Worm (Caenorhabditis elegans): ENCODE measurements around the gene H14N18.2.

DNA sequence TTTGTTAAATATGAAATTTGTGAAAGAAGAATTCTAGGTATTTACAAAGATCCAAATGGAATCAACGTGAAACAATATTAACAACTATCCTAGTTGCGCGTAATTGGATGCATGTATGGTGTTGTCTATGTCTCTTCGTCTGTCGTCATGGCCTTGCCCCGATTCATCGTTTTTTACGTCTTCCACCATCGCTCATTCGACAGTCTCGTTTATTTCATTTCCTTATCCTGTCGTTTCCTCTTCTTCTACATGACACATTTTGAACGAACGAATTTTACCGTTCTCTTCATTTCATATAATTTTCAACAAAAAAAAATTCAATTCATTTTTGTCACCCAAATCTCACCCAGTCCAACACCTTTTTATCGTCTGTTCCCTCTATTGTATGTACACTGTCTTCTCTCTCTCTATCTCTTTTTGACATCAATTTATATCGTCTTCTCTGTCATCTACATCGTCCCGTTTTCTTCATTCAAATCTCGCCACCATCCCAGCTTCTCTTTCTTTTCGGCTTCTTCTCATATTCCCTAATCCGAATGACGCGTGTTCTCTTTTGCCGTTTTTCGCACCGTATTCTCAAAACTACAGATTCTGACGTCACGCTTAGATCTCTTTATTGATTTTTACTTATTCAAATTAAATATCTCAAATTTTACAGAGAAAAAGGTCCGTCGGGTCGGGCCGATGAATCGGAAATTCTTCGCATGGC lies 24.1 kb downstream of the H14N18.2 start, which contains the start of gene ttc-17:
- TF ChIP-seq xnd-1 (tag; optimal IDR thresholded peaks at IDR 0.05), result no peak
- TF ChIP-seq sptf-2 (GFP tag; optimal IDR thresholded peaks at IDR 0.05), result no peak
- no peak for TF ChIP-seq T26A5.8 (tag; optimal IDR thresholded peaks at IDR 0.05)
- no peak for TF ChIP-seq attf-5 (GFP tag; optimal IDR thresholded peaks at IDR 0.05)
- TF ChIP-seq egl-18 (GFP tag; IDR thresholded peaks at IDR 0.05), result no peak
- no peak for TF ChIP-seq F57C9.4 (tag; optimal IDR thresholded peaks at IDR 0.05)
- TF ChIP-seq ekl-4 (GFP tag; IDR thresholded peaks at IDR 0.05), result no peak
- no peak for TF ChIP-seq snpc-3.4 (tag; optimal IDR thresholded peaks at IDR 0.05)
- TF ChIP-seq egl-44 (GFP tag; IDR thresholded peaks at IDR 0.05), result no peak
- TF ChIP-seq F39B2.1 (GFP tag; IDR thresholded peaks at IDR 0.05), result no peak
- TF ChIP-seq aptf-2 (GFP tag; conservative IDR thresholded peaks at IDR 0.05), result no peak
- TF ChIP-seq attf-6 (GFP tag; IDR thresholded peaks at IDR 0.05), result no peak
- TF ChIP-seq bed-2 (GFP tag; IDR thresholded peaks at IDR 0.05), result no peak
- no peak for TF ChIP-seq nfyb-1 (GFP tag; IDR thresholded peaks at IDR 0.05)

Data from whole organism, young adult.